Worm (Caenorhabditis elegans): ENCODE results near the gene ceh-81.

- TF ChIP-seq pag-3 (tag; optimal IDR thresholded peaks at IDR 0.05; ENCODE audit: borderline replicate concordance, insufficient read depth) = no peak
- no peak for TF ChIP-seq nhr-76 (tag; optimal IDR thresholded peaks at IDR 0.05)
- no peak for TF ChIP-seq lin-13 (GFP tag; optimal IDR thresholded peaks at IDR 0.05)
- TF ChIP-seq egl-13 (tag; optimal IDR thresholded peaks at IDR 0.05) = no peak
- TF ChIP-seq ces-1 (GFP tag; optimal IDR thresholded peaks at IDR 0.05) = no peak
- TF ChIP-seq nhr-28 (tag; optimal IDR thresholded peaks at IDR 0.05) = no peak
- no peak for TF ChIP-seq elt-2 (tag; optimal IDR thresholded peaks at IDR 0.05)
These were observed 14.0 kb downstream of the ceh-81 start, which contains the start of gene clec-19 for ce11 chrII:1744183-1744582.

All from whole organism, L1 larva.